Fruit fly (Drosophila melanogaster) whole organism, embryonic: ENCODE results near the gene ATPsynbeta.
A peak's percentile ranks its signal among the peaks of the same experiment; 100 is the strongest.

ENCODE experiments used
- Asciz ChIP-seq: fragments of 200-800 bp; sonication (Bioruptor generic); optimal IDR thresholded peaks from 2 replicates; lab custom pipeline; 2017; ENCODE audit warnings: missing biosample characterization, mild to moderate bottlenecking, missing genetic modification characterization, missing genetic modification reagents
- CG10147 ChIP-seq: fragments of 200-800 bp; sonication (Bioruptor generic); optimal IDR thresholded peaks from 2 replicates; lab custom pipeline; 2019; ENCODE audit warnings: missing biosample characterization, mild to moderate bottlenecking, missing genetic modification characterization, moderate library complexity
- CG10209 ChIP-seq: fragments of 200-800 bp; sonication (Bioruptor generic); optimal IDR thresholded peaks from 3 replicates; lab custom pipeline; 2017; ENCODE audit warnings: missing biosample characterization, mild to moderate bottlenecking, missing genetic modification characterization, missing genetic modification reagents
- CG10267 ChIP-seq: fragments of 200-800 bp; sonication (Bioruptor generic); optimal IDR thresholded peaks from 2 replicates; lab custom pipeline; 2018; ENCODE audit warnings: missing biosample characterization, mild to moderate bottlenecking, missing genetic modification characterization, moderate library complexity
- CG10654 ChIP-seq: fragments of 200-800 bp; sonication (Bioruptor generic); optimal IDR thresholded peaks from 2 replicates; lab custom pipeline; 2016; ENCODE audit warnings: missing biosample characterization, missing genetic modification characterization
- CG11398 ChIP-seq: fragments of 200-800 bp; sonication (Bioruptor generic); optimal IDR thresholded peaks from 2 replicates; lab custom pipeline; 2016; ENCODE audit warnings: missing biosample characterization, missing genetic modification characterization
- CG13424 ChIP-seq: fragments of 200-800 bp; sonication (Bioruptor generic); optimal IDR thresholded peaks from 2 replicates; lab custom pipeline; 2019; ENCODE audit warnings: missing biosample characterization, mild to moderate bottlenecking, missing genetic modification characterization, moderate library complexity
- CG1603 ChIP-seq: fragments of 200-800 bp; sonication (Bioruptor generic); optimal IDR thresholded peaks from 2 replicates; lab custom pipeline; 2019; ENCODE audit warnings: missing biosample characterization, mild to moderate bottlenecking, missing genetic modification characterization, moderate library complexity
- CG17568 ChIP-seq: fragments of 200-800 bp; sonication (Bioruptor generic); optimal IDR thresholded peaks from 2 replicates; lab custom pipeline; 2018; ENCODE audit warnings: missing biosample characterization, mild to moderate bottlenecking, missing genetic modification characterization, moderate library complexity
- CG18262 ChIP-seq: fragments of 200-800 bp; optimal IDR thresholded peaks from 3 replicates; lab custom pipeline; 2019; ENCODE audit warnings: missing biosample characterization, mild to moderate bottlenecking, missing genetic modification characterization, moderate library complexity
- CG31388 ChIP-seq: fragments of 200-800 bp; sonication (Bioruptor generic); optimal IDR thresholded peaks from 2 replicates; lab custom pipeline; 2016; ENCODE audit warnings: missing biosample characterization, missing genetic modification characterization
- CG4328 ChIP-seq: fragments of 200-800 bp; sonication (Bioruptor generic); optimal IDR thresholded peaks from 3 replicates; lab custom pipeline; 2017; ENCODE audit warnings: missing biosample characterization, missing genetic modification reagents, missing genetic modification characterization
- CG4424 ChIP-seq: fragments of 200-800 bp; sonication (Bioruptor generic); optimal IDR thresholded peaks from 3 replicates; lab custom pipeline; 2016; ENCODE audit warnings: missing biosample characterization, missing genetic modification characterization
- CG7963 ChIP-seq: fragments of 200-800 bp; sonication (Bioruptor generic); IDR thresholded peaks from 3 replicates; pipeline ENCODE4 v1.3.6; 2022; ENCODE audit warnings: missing biosample characterization, missing genetic modification characterization; ENCODE audit not compliant: partially characterized antibody
- CG9215 ChIP-seq: fragments of 200-800 bp; sonication (Bioruptor generic); IDR thresholded peaks from 2 replicates; pipeline ENCODE4 v1.3.6; 2022; ENCODE audit warnings: missing biosample characterization, missing genetic modification characterization
- Dll ChIP-seq: fragments of 200-800 bp; sonication (Bioruptor generic); IDR thresholded peaks from 4 replicates; pipeline ENCODE4 v1.3.6; 2022; ENCODE audit warnings: missing biosample characterization, missing genetic modification characterization; ENCODE audit not compliant: partially characterized antibody
- Fer3 ChIP-seq: fragments of 200-800 bp; sonication (Bioruptor generic); optimal IDR thresholded peaks from 2 replicates; lab custom pipeline; 2018; ENCODE audit warnings: missing biosample characterization, mild to moderate bottlenecking, missing genetic modification characterization, moderate library complexity
- GATAe ChIP-seq: fragments of 200-800 bp; sonication (Bioruptor generic); conservative IDR thresholded peaks from 2 replicates; pipeline ENCODE4 v1.3.6; 2022; ENCODE audit warnings: missing biosample characterization, missing genetic modification characterization
- Gug ChIP-seq: fragments of 200-800 bp; sonication (Bioruptor generic); IDR thresholded peaks from 4 replicates; pipeline ENCODE4 v1.3.6; 2022; ENCODE audit warnings: missing biosample characterization, missing genetic modification characterization
- H2.0 ChIP-seq: fragments of 200-800 bp; sonication (Bioruptor generic); IDR thresholded peaks from 2 replicates; pipeline ENCODE4 v1.3.6; 2022; ENCODE audit warnings: missing biosample characterization, missing genetic modification characterization
- HLH54F ChIP-seq: fragments of 200-800 bp; sonication (Bioruptor generic); optimal IDR thresholded peaks from 3 replicates; lab custom pipeline; 2016; ENCODE audit warnings: missing biosample characterization, missing genetic modification characterization
- Hmx ChIP-seq: fragments of 200-800 bp; sonication (Bioruptor generic); optimal IDR thresholded peaks from 2 replicates; lab custom pipeline; 2016; ENCODE audit warnings: missing biosample characterization, missing genetic modification characterization
- Hr51 ChIP-seq, 2 experiments: fragments of 200-800 bp; sonication (Bioruptor generic); optimal IDR thresholded peaks; 2 replicates in 1 of 2; 3 replicates in 1 of 2; lab custom pipeline; 2016 to 2018; ENCODE audit warnings: missing biosample characterization in 2 of 2, missing genetic modification characterization in 2 of 2, mild to moderate bottlenecking in 1 of 2, moderate library complexity in 1 of 2
- Lpt ChIP-seq: fragments of >200 bp; optimal IDR thresholded peaks from 2 replicates; lab custom pipeline; 2018; ENCODE audit warnings: missing biosample characterization, missing genetic modification characterization
- NfI ChIP-seq: fragments of 200-800 bp; sonication (Bioruptor generic); optimal IDR thresholded peaks from 3 replicates; lab custom pipeline; 2018; ENCODE audit warnings: missing biosample characterization, mild to moderate bottlenecking, missing genetic modification characterization, moderate library complexity
- Opbp ChIP-seq: fragments of 200-800 bp; sonication (Bioruptor generic); IDR thresholded peaks from 3 replicates; pipeline ENCODE4 v1.3.6; 2022; ENCODE audit warnings: missing biosample characterization, missing genetic modification characterization; ENCODE audit not compliant: partially characterized antibody
- Rfx ChIP-seq: fragments of 200-800 bp; sonication (Bioruptor generic); IDR thresholded peaks from 2 replicates; pipeline ENCODE4 v1.3.6; 2022; ENCODE audit warnings: missing biosample characterization, missing genetic modification characterization
- Sox100B ChIP-seq: fragments of 200-800 bp; sonication (Bioruptor generic); optimal IDR thresholded peaks from 3 replicates; lab custom pipeline; 2018; ENCODE audit warnings: missing biosample characterization, mild to moderate bottlenecking, missing genetic modification characterization
- al ChIP-seq: fragments of 200-800 bp; sonication (Bioruptor generic); IDR thresholded peaks from 2 replicates; pipeline ENCODE4 v1.3.6; 2022; ENCODE audit warnings: missing biosample characterization, missing genetic modification characterization
- ato ChIP-seq: fragments of 200-800 bp; sonication (Bioruptor generic); IDR thresholded peaks from 2 replicates; pipeline ENCODE4 v1.3.6; 2022; ENCODE audit warnings: missing biosample characterization, missing genetic modification characterization; ENCODE audit not compliant: partially characterized antibody
- btn ChIP-seq: fragments of 200-800 bp; sonication (Bioruptor generic); optimal IDR thresholded peaks from 2 replicates; lab custom pipeline; 2016; ENCODE audit warnings: missing biosample characterization, missing genetic modification characterization
- cg ChIP-seq: fragments of 200-800 bp; sonication (Bioruptor generic); optimal IDR thresholded peaks from 3 replicates; lab custom pipeline; 2019; ENCODE audit warnings: missing biosample characterization, mild to moderate bottlenecking, missing genetic modification characterization, moderate library complexity
- exex ChIP-seq: fragments of 200-800 bp; sonication (Bioruptor generic); optimal IDR thresholded peaks from 4 replicates; lab custom pipeline; 2018; ENCODE audit warnings: missing biosample characterization, mild to moderate bottlenecking, missing genetic modification characterization, moderate library complexity
- eyg ChIP-seq: fragments of 200-800 bp; sonication (Bioruptor generic); optimal IDR thresholded peaks from 3 replicates; lab custom pipeline; 2016; ENCODE audit warnings: missing biosample characterization, missing genetic modification characterization
- ftz-f1 ChIP-seq: fragments of 200-800 bp; sonication (Bioruptor generic); optimal IDR thresholded peaks from 2 replicates; lab custom pipeline; 2016; ENCODE audit warnings: missing biosample characterization, missing genetic modification characterization
- gcm2 ChIP-seq: fragments of 200-800 bp; sonication (Bioruptor generic); optimal IDR thresholded peaks from 2 replicates; lab custom pipeline; 2016; ENCODE audit warnings: missing biosample characterization, missing genetic modification characterization
- h ChIP-seq: fragments of >200 bp; optimal IDR thresholded peaks from 2 replicates; lab custom pipeline; 2017
- lilli ChIP-seq: fragments of 200-800 bp; sonication (Bioruptor generic); optimal IDR thresholded peaks from 3 replicates; lab custom pipeline; 2016; ENCODE audit warnings: missing biosample characterization, missing genetic modification characterization
- mirr ChIP-seq: fragments of 200-800 bp; sonication (Bioruptor generic); optimal IDR thresholded peaks from 3 replicates; lab custom pipeline; 2018; ENCODE audit warnings: missing biosample characterization, mild to moderate bottlenecking, missing genetic modification characterization
- run ChIP-seq: fragments of 200-800 bp; sonication (Bioruptor generic); optimal IDR thresholded peaks from 3 replicates; lab custom pipeline; 2018; ENCODE audit warnings: missing biosample characterization, mild to moderate bottlenecking, missing genetic modification characterization
- sens ChIP-seq: fragments of 200-800 bp; sonication (Bioruptor generic); peaks from one replicate; lab custom pipeline; 2016; ENCODE audit warnings: missing biosample characterization, missing genetic modification characterization
- shn ChIP-seq: fragments of 200-800 bp; sonication (Bioruptor generic); optimal IDR thresholded peaks from 3 replicates; lab custom pipeline; 2016; ENCODE audit warnings: missing biosample characterization, missing genetic modification characterization
- stwl ChIP-seq: fragments of 200-800 bp; sonication (Bioruptor generic); optimal IDR thresholded peaks from 3 replicates; lab custom pipeline; 2018; ENCODE audit warnings: missing biosample characterization, mild to moderate bottlenecking, missing genetic modification characterization, moderate library complexity
- tll ChIP-seq, 2 experiments: fragments of 200-800 bp in 1 of 2; fragments of >200 bp in 1 of 2; sonication (Bioruptor generic) in 1 of 2; optimal IDR thresholded peaks; 2 replicates each; lab custom pipeline; 2017 to 2019; ENCODE audit warnings: missing biosample characterization in 2 of 2, missing genetic modification characterization in 2 of 2, mild to moderate bottlenecking in 1 of 2, moderate library complexity in 1 of 2
- ttk ChIP-seq: fragments of 200-800 bp; sonication (Bioruptor generic); IDR thresholded peaks from 2 replicates; pipeline ENCODE4 v2.1.2; 2022; ENCODE audit warnings: missing biosample characterization, missing genetic modification characterization

The ATPsynbeta gene

DNA sequence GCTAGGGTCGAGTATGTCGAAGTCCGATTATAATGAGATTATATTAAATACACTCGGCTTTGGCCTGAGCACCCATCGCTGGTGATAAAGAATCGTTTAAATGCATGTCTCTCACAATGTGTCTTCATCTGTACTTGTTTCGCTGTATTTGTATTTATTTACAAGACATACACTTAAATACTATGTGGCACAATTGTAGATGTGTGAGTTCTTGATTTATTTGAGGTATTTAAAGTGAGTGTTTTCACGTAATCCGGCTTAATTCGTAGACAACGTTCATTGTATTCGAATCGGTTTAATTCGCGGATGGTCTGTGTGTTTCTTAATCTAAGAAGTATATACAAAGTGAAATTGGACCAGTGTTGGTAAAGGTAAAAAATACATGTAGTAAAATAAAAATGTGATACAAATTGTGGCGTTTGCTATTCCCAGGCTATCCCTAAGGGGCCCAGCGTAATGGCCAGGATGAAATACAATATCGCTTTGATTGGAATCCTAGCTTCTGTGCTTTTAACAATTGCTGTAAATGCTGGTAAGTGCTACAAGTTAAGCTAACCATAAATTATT, 33.5 kb downstream of the ATPsynbeta start, which contains the start of gene Zyx (continued):
- TF ChIP-seq stwl (tag; lab: Kevin White, UChicago): peak; percentile 98
- no peak for TF ChIP-seq tll (GFP tag; optimal IDR thresholded peaks at IDR 0.05; lab: Kevin White, UChicago)
- no peak for TF ChIP-seq HLH54F (GFP tag; lab: Kevin White, UChicago)
- no peak for TF ChIP-seq CG31388
- TF ChIP-seq Asciz: no peak
- no peak for TF ChIP-seq Gug
- no peak for TF ChIP-seq ato (GFP tag; lab: Robert Waterston, UW)
- TF ChIP-seq Rfx (GFP tag; lab: Robert Waterston, UW): no peak
- TF ChIP-seq Opbp (GFP tag; lab: Robert Waterston, UW): no peak
- TF ChIP-seq CG11398 (GFP tag; lab: Kevin White, UChicago): no peak
- TF ChIP-seq CG10147 (GFP tag; lab: Kevin White, UChicago): no peak
- TF ChIP-seq NfI: no peak
- TF ChIP-seq CG4328 (GFP tag; lab: Kevin White, UChicago): no peak
- peak; percentile 20 for TF ChIP-seq lilli (GFP tag; lab: Kevin White, UChicago)
- TF ChIP-seq CG10654: no peak
- no peak for TF ChIP-seq CG9215 (GFP tag; lab: Robert Waterston, UW)
- no peak for TF ChIP-seq CG13424 (tag; lab: Kevin White, UChicago)
- no peak for TF ChIP-seq CG7963 (GFP tag; lab: Robert Waterston, UW)
- TF ChIP-seq al (GFP tag; lab: Robert Waterston, UW): no peak
- no peak for TF ChIP-seq btn (GFP tag; lab: Kevin White, UChicago)
- TF ChIP-seq ttk: no peak
- no peak for TF ChIP-seq shn (GFP tag; lab: Kevin White, UChicago)
- no peak for TF ChIP-seq ftz-f1
- no peak for TF ChIP-seq Sox100B
- TF ChIP-seq CG18262 (tag; lab: Kevin White, UChicago): no peak
- no peak for TF ChIP-seq h (lab: Kevin White, UChicago)
- no peak for TF ChIP-seq Hr51 (GFP tag; optimal IDR thresholded peaks at IDR 0.05; lab: Kevin White, UChicago)
- peak; percentile 77 for TF ChIP-seq sens (GFP tag; lab: Kevin White, UChicago)
- peak; percentile 80 for TF ChIP-seq CG10267 (tag; lab: Kevin White, UChicago)
- no peak for TF ChIP-seq CG10209 (GFP tag; lab: Kevin White, UChicago)
- no peak for TF ChIP-seq cg (GFP tag; lab: Kevin White, UChicago)
- no peak for TF ChIP-seq CG17568 (GFP tag; lab: Kevin White, UChicago)
- no peak for TF ChIP-seq mirr
- no peak for TF ChIP-seq Fer3
- TF ChIP-seq exex: no peak
- TF ChIP-seq H2.0 (GFP tag; lab: Robert Waterston, UW): no peak
- no peak for TF ChIP-seq gcm2 (GFP tag; lab: Kevin White, UChicago)
- TF ChIP-seq eyg (GFP tag; lab: Kevin White, UChicago): no peak
- TF ChIP-seq Hmx (GFP tag; lab: Kevin White, UChicago): no peak
- no peak for TF ChIP-seq run (tag; lab: Kevin White, UChicago)
- TF ChIP-seq CG1603: peak; percentile 9
- TF ChIP-seq Lpt (GFP tag; lab: Kevin White, UChicago): no peak
- 0 out of 4 replicates have a peak, but pooled peaks have one; percentile 28 for TF ChIP-seq Dll
- TF ChIP-seq GATAe (GFP tag; lab: Robert Waterston, UW): no peak
- TF ChIP-seq CG4424 (GFP tag; lab: Kevin White, UChicago): no peak
- TF ChIP-seq, all 482 proteins: peak for 13
